Worm (Caenorhabditis elegans) whole organism, early embryonic: ENCODE measurements around the gene Y116A8C.23.

Source experiments
- B0310.2 ChIP-seq: sonication (generic microtip); optimal IDR thresholded peaks from 2 replicates; lab custom pipeline; 2016; ENCODE audit warnings: mild to moderate bottlenecking, missing genetic modification characterization, missing compliant biosample characterization
- F13C5.2 ChIP-seq: sonication (generic microtip); optimal IDR thresholded peaks from 2 replicates; lab custom pipeline; 2017; ENCODE audit warnings: mild to moderate bottlenecking, missing genetic modification characterization, inconsistent platforms, missing compliant biosample characterization
- aly-1 ChIP-seq: sonication (generic microtip); optimal IDR thresholded peaks from 2 replicates; lab custom pipeline; 2016; ENCODE audit warnings: missing genetic modification characterization, missing compliant biosample characterization
- ama-1 ChIP-seq: fragments of 150-350 bp; optimal IDR thresholded peaks from 2 replicates; lab custom pipeline; 2014
- ceh-13 ChIP-seq: fragments of 200-800 bp; sonication (Bioruptor generic); optimal IDR thresholded peaks from 2 replicates; lab custom pipeline; 2018; ENCODE audit warnings: mild to moderate bottlenecking, missing genetic modification characterization, missing compliant biosample characterization
- ceh-36 ChIP-seq: sonication (generic microtip); optimal IDR thresholded peaks from 2 replicates; lab custom pipeline; 2016; ENCODE audit warnings: missing genetic modification characterization, inconsistent platforms, missing compliant biosample characterization
- ets-7 ChIP-seq: sonication (generic microtip); optimal IDR thresholded peaks from 2 replicates; lab custom pipeline; 2016; ENCODE audit warnings: missing genotype, missing genetic modification characterization, missing compliant biosample characterization
- flt-1 ChIP-seq: fragments of 200-800 bp; sonication (Bioruptor generic); IDR thresholded peaks from 2 replicates; pipeline ENCODE4 v1.3.6; 2022; ENCODE audit warnings: missing genetic modification characterization, missing compliant biosample characterization
- hmbx-1 ChIP-seq: sonication (generic microtip); optimal IDR thresholded peaks from 2 replicates; lab custom pipeline; 2016; ENCODE audit warnings: mild to moderate bottlenecking, missing genetic modification characterization, missing compliant biosample characterization
- hmg-4 ChIP-seq: fragments of 200-800 bp; sonication (Bioruptor generic); optimal IDR thresholded peaks from 2 replicates; lab custom pipeline; 2018; ENCODE audit warnings: mild to moderate bottlenecking, missing genetic modification characterization, missing compliant biosample characterization
- hnd-1 ChIP-seq: sonication (generic microtip); optimal IDR thresholded peaks from 2 replicates; lab custom pipeline; 2016; ENCODE audit warnings: missing genetic modification characterization, missing compliant biosample characterization
- pes-1 ChIP-seq: fragments of 200-800 bp; sonication (Bioruptor generic); IDR thresholded peaks from 2 replicates; pipeline ENCODE4 v1.3.6; 2022; ENCODE audit warnings: missing genetic modification reagents, missing genetic modification characterization, missing compliant biosample characterization
- scrt-1 ChIP-seq: fragments of 200-800 bp; sonication (Bioruptor generic); IDR thresholded peaks from 2 replicates; pipeline ENCODE4 v1.3.6; 2022; ENCODE audit warnings: missing genetic modification characterization, missing compliant biosample characterization
- sea-1 ChIP-seq: fragments of 200-800 bp; sonication (Bioruptor generic); conservative IDR thresholded peaks from 2 replicates; pipeline ENCODE4 v1.3.6; 2022; ENCODE audit warnings: missing genetic modification characterization, missing compliant biosample characterization
- tbx-11 ChIP-seq: fragments of 200-800 bp; sonication (Bioruptor generic); IDR thresholded peaks from 2 replicates; pipeline ENCODE4 v1.3.6; 2022; ENCODE audit warnings: missing genetic modification characterization, missing compliant biosample characterization
- tbx-37 ChIP-seq: fragments of 200-800 bp; sonication (Bioruptor generic); conservative IDR thresholded peaks from 2 replicates; pipeline ENCODE4 v1.3.6; 2022; ENCODE audit warnings: missing genetic modification reagents, missing genetic modification characterization, missing compliant biosample characterization
- tra-4 ChIP-seq: sonication (generic microtip); optimal IDR thresholded peaks from 2 replicates; lab custom pipeline; 2017; ENCODE audit warnings: missing genetic modification characterization, missing compliant biosample characterization

Gene Y116A8C.23

ce11 chrIV:17096168-17096567 is 42.8 kb downstream of the Y116A8C.23 start, which contains the start of gene Y116A8C.27:
Gene Y116A8C.27 (minus strand): TSS chrIV:17096268.
- TF ChIP-seq hnd-1 = no peak
- TF ChIP-seq F13C5.2 (tag; lab: Kevin White, UChicago) = no peak
- no peak for TF ChIP-seq ceh-36 (tag; lab: Kevin White, UChicago)
- TF ChIP-seq hmg-4 (GFP tag; lab: Kevin White, UChicago) = no peak
- TF ChIP-seq flt-1 = no peak
- TF ChIP-seq sea-1 (GFP tag; lab: Robert Waterston, UW) = no peak
- no peak for TF ChIP-seq tbx-11 (GFP tag; lab: Robert Waterston, UW)
- TF ChIP-seq B0310.2 = no peak
- no peak for TF ChIP-seq scrt-1 (GFP tag; lab: Robert Waterston, UW)
- TF ChIP-seq ceh-13 = no peak
- TF ChIP-seq hmbx-1 (tag; lab: Kevin White, UChicago) = no peak
- no peak for TF ChIP-seq tra-4 (tag; lab: Kevin White, UChicago)
- no peak for TF ChIP-seq ets-7 (tag; lab: Kevin White, UChicago)

ce11 chrIV:17099113-17099512 is 45.8 kb downstream of the Y116A8C.23 start:
- TF ChIP-seq tra-4 (tag; lab: Kevin White, UChicago) (no peak), hmbx-1 (tag; lab: Kevin White, UChicago) (no peak), pes-1 (GFP tag; lab: Robert Waterston, UW) (0 out of 2 replicates have a peak, but pooled peaks have one; percentile 51), ceh-13 (peak; percentile 19), sea-1 (GFP tag; lab: Robert Waterston, UW) (no peak), flt-1 (no peak), aly-1 (tag; lab: Kevin White, UChicago) (no peak), tbx-11 (GFP tag; lab: Robert Waterston, UW) (no peak)

ce11 chrIV:17100148-17100547 is 46.8 kb downstream of the Y116A8C.23 start, which contains the start of gene bca-2:
Gene bca-2 (minus strand): TSS chrIV:17100248.
- TF ChIP-seq sea-1 (GFP tag; lab: Robert Waterston, UW) (no peak), aly-1 (tag; lab: Kevin White, UChicago) (no peak), hnd-1 (no peak), ama-1 (lab: Kevin White, UChicago) (no peak)

- TF ChIP-seq ceh-13 = no peak
- TF ChIP-seq tbx-11 (GFP tag; lab: Robert Waterston, UW) = no peak
- TF ChIP-seq tbx-37 = no peak
- TF ChIP-seq flt-1 = no peak
- TF ChIP-seq aly-1 (tag; lab: Kevin White, UChicago) = no peak
- no peak for TF ChIP-seq tra-4 (tag; lab: Kevin White, UChicago)
- no peak for TF ChIP-seq scrt-1 (GFP tag; lab: Robert Waterston, UW)
- no peak for TF ChIP-seq ama-1 (lab: Kevin White, UChicago)
- no peak for TF ChIP-seq B0310.2
Observed at ce11 chrIV:17100628-17101338, 47.4 kb downstream of the Y116A8C.23 start.

- TF ChIP-seq flt-1 (no peak), ama-1 (lab: Kevin White, UChicago) (peak; percentile 41)
Observed at ce11 chrIV:17103116-17103515, 49.8 kb downstream of the Y116A8C.23 start.

- TF ChIP-seq flt-1 (no peak), hmg-4 (GFP tag; lab: Kevin White, UChicago) (no peak), ceh-36 (tag; lab: Kevin White, UChicago) (no peak)
Observed at ce11 chrIV:17103615-17104014, 50.3 kb downstream of the Y116A8C.23 start, which contains the start of gene Y116A8C.30. Gene Y116A8C.30 (minus strand): TSS chrIV:17103715.

- TF ChIP-seq ets-7 (tag; lab: Kevin White, UChicago) = no peak
- peak; percentile 5; the same call in 1 of the 2 replicates for TF ChIP-seq scrt-1 (GFP tag; lab: Robert Waterston, UW)
- TF ChIP-seq B0310.2 = no peak
Observed at ce11 chrIV:17104157-17104872, 51.0 kb downstream of the Y116A8C.23 start.
